Worm (Caenorhabditis elegans): ENCODE results near the gene dct-17.

The dct-17 gene

DNA sequence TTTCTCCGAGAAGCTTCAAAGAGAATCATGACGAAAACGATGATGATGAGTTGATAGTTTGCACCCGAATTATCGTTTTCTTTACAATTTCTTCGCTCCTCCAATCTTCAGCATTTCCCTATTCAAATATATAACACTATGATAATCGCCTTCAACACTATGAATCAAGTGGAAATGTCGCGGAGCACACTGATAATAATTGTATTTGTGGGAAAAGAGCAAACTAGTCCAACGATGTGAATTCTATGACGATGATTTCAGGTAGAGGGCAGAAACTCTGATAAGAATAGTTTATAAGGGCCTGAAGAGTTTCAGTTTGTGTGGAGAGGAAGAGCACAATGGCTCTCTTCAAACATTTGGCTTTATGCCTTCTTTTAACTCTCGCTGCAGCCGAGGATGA, 14.1 kb downstream of the dct-17 start, which contains the start of gene T01D3.6:
Gene T01D3.6 (plus strand): TSS at position 294 of the 400 bp plus-strand sequence.
- TF ChIP-seq tab-1 (GFP tag; IDR thresholded peaks at IDR 0.05) (no peak), ztf-29 (GFP tag; IDR thresholded peaks at IDR 0.05) (no peak), T22C8.4 (GFP tag; IDR thresholded peaks at IDR 0.05) (no peak)

DNA sequence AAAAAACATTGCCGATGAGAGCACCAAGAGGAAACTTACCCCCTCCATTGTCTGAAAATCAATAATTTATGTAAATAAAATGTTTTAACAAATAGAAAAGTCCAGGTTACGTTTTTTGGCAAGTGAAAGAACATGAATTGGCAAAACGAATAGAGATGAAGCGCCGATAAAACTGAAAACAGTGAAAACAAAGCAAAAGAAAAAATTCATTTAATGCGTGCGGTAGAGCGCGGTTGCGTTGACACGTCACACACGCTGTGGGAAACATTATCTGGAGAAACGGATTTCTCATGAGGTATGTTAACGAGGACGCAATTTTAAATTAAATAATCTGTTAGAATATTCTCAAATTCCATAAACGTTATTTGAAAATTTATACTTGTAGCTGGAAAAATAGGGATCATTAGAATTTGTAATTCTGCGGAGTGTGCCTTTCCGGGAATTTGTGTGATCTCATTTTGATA, 15.3 kb downstream of the dct-17 start, which contains the start of gene zipt-9:
Gene zipt-9 (minus strand): TSS at position 51 of the 464 bp plus-strand sequence.
- no peak; the same call in 1 of the 2 replicates for TF ChIP-seq flt-1 (GFP tag; IDR thresholded peaks at IDR 0.05)
- peak; percentile 77; the same call in 1 of the 2 replicates for TF ChIP-seq ztf-23 (GFP tag; IDR thresholded peaks at IDR 0.05)
- TF ChIP-seq klf-2 (GFP tag; conservative IDR thresholded peaks at IDR 0.05), result 0 out of 2 replicates have a peak, but pooled peaks have one; percentile 68
- TF ChIP-seq cog-1 (tag; optimal IDR thresholded peaks at IDR 0.05), result peak; percentile 70
- TF ChIP-seq ztf-29 (GFP tag; IDR thresholded peaks at IDR 0.05), result no peak
- no peak for TF ChIP-seq ref-1 (GFP tag; conservative IDR thresholded peaks at IDR 0.05)
- no peak for TF ChIP-seq tab-1 (GFP tag; IDR thresholded peaks at IDR 0.05)
- TF ChIP-seq T22C8.4 (GFP tag; IDR thresholded peaks at IDR 0.05), result 0 out of 2 replicates have a peak, but pooled peaks have one; percentile 33
- no peak for TF ChIP-seq med-1 (GFP tag; optimal IDR thresholded peaks at IDR 0.05; ENCODE audit: insufficient read depth)

DNA sequence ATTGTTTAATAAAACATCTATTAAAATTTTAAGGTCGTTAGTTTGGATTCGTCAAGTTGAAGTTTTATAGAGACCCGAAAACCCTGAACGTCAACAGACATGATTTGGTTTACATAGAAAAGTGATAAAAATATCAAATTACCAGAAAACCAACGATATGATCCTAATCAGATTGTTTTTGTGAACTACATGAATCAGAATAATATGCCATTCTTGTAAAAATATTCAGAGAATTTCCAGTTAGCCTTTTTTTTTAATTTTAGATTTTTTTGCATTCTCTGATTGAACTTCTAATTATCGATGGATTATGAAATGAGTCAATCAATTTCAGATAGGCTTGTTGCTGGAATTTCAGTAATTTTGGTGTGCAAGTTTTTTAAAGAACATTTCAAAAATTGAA, 19.5 kb downstream of the dct-17 start, which contains the start of gene srx-96:
Gene srx-96 (plus strand): TSS at position 301 of the 400 bp plus-strand sequence.
- TF ChIP-seq ztf-29 (GFP tag; IDR thresholded peaks at IDR 0.05) (no peak), ref-1 (GFP tag; conservative IDR thresholded peaks at IDR 0.05) (no peak), flt-1 (GFP tag; IDR thresholded peaks at IDR 0.05) (no peak), cog-1 (tag; optimal IDR thresholded peaks at IDR 0.05) (no peak), klf-2 (GFP tag; conservative IDR thresholded peaks at IDR 0.05) (no peak), ztf-23 (GFP tag; IDR thresholded peaks at IDR 0.05) (no peak), tab-1 (GFP tag; IDR thresholded peaks at IDR 0.05) (no peak)

DNA sequence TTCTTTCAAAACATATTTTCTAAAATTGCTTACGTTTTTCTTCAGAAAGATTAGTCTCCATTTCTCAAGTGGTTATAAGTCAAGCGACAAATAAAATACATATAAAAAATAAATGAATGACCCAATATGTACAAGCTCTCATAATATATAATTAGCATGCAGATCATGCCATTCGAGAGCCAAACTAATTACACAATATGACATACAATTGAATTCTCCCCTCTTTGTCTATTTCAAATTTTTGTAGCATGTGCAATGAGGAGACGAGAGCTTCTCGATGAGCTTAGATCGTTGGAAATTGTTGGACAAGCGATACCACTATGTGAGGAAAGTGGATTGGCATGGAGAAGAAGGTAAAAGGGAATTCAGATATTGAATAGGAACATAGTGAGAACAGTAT, 23.3 kb downstream of the dct-17 start, which contains the start of gene hlh-34:
Gene hlh-34 (minus strand): TSS at position 101 of the 400 bp plus-strand sequence.
- TF ChIP-seq cog-1 (tag; optimal IDR thresholded peaks at IDR 0.05) (no peak), T22C8.4 (GFP tag; IDR thresholded peaks at IDR 0.05) (no peak), ref-1 (GFP tag; conservative IDR thresholded peaks at IDR 0.05) (no peak), ztf-29 (GFP tag; IDR thresholded peaks at IDR 0.05) (no peak), ztf-23 (GFP tag; IDR thresholded peaks at IDR 0.05) (no peak)

DNA sequence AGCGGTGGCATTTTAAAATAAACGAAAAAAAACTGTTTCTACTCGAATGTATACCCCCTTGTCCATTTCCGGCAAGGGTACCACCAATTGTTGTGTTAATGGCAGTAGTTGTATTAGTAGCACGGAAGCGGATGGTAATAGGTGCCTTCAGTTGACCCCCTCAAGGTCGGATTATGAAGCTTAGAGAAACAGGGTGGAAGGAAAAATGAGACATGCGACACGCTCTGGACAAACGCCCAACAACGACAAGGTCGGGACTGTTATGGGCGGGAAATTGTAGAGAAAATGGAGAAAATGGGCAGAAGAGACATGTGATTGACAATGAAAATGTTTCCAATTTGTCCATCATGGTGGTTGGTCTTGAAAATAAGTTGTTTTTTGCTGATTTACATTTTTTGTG, 26.6 kb downstream of the dct-17 start, which contains the start of gene T01D3.3:
Gene T01D3.3 (plus strand): TSS at position 312 of the 400 bp plus-strand sequence.
- no peak for TF ChIP-seq klf-2 (GFP tag; conservative IDR thresholded peaks at IDR 0.05)
- TF ChIP-seq tab-1 (GFP tag; IDR thresholded peaks at IDR 0.05), result no peak
- no peak for TF ChIP-seq cog-1 (tag; optimal IDR thresholded peaks at IDR 0.05)
- no peak for TF ChIP-seq flt-1 (GFP tag; IDR thresholded peaks at IDR 0.05)
- no peak for TF ChIP-seq ztf-23 (GFP tag; IDR thresholded peaks at IDR 0.05)

DNA sequence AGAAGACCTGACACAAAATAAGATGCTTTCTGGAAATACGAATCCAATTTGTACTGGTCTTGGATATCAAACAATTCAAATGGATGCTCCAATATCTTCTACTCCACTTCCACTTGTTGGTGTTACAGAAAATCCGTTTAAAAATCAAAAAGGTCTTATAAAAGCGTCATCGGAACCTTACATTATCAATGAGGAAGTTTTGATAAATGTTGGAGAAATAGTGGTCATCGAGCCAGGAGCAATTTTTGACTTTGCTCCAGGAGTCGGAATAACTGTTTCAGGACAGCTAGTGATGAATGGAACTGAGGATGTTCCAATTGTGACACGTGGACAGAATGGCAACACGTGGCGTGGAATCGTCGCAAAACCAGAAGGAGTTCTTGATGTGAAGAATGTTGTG, 36.5 kb downstream of the dct-17 start:
- TF ChIP-seq T22C8.4 (GFP tag; IDR thresholded peaks at IDR 0.05), result no peak

ce11 chrV:13690276-13690675, 40.3 kb downstream of the dct-17 start:
- no peak for TF ChIP-seq tab-1 (GFP tag; IDR thresholded peaks at IDR 0.05)
- TF ChIP-seq med-1 (GFP tag; optimal IDR thresholded peaks at IDR 0.05; ENCODE audit: insufficient read depth), result no peak
- no peak for TF ChIP-seq flt-1 (GFP tag; IDR thresholded peaks at IDR 0.05)

ce11 chrV:13689592-13689991, 41.0 kb downstream of the dct-17 start, which contains the start of gene T01D3.1:
T01D3.1 (plus strand) TSS chrV:13689892.
- TF ChIP-seq ztf-29 (GFP tag; IDR thresholded peaks at IDR 0.05), result no peak
- TF ChIP-seq T22C8.4 (GFP tag; IDR thresholded peaks at IDR 0.05), result no peak
- no peak for TF ChIP-seq cog-1 (tag; optimal IDR thresholded peaks at IDR 0.05)
- TF ChIP-seq flt-1 (GFP tag; IDR thresholded peaks at IDR 0.05), result no peak
- no peak for TF ChIP-seq tab-1 (GFP tag; IDR thresholded peaks at IDR 0.05)
- no peak for TF ChIP-seq ztf-23 (GFP tag; IDR thresholded peaks at IDR 0.05)
- TF ChIP-seq med-1 (GFP tag; optimal IDR thresholded peaks at IDR 0.05; ENCODE audit: insufficient read depth), result no peak
- no peak for TF ChIP-seq ref-1 (GFP tag; conservative IDR thresholded peaks at IDR 0.05)
- no peak for TF ChIP-seq klf-2 (GFP tag; conservative IDR thresholded peaks at IDR 0.05)

DNA sequence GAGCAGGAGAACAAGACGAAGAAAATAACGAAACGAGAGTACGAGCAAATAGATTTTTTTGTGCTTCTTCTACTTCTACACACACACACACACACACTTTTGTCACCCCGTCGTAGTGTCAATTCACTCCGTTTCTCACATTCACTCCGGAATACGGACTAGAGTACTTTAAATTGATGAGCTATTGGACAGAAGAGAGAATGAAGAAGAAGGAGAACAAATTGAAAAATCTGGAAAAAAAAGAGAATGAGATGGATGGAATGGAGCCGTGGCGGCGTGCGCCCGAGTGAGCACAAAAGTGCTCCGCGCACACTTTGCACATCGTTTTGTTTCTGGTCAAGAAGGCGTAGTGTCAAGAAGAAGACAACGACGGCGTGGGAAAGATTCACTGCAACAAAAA, 43.1 kb downstream of the dct-17 start:
- no peak for TF ChIP-seq ref-1 (GFP tag; conservative IDR thresholded peaks at IDR 0.05)
- TF ChIP-seq klf-2 (GFP tag; conservative IDR thresholded peaks at IDR 0.05), result no peak
- no peak for TF ChIP-seq cog-1 (tag; optimal IDR thresholded peaks at IDR 0.05)
- no peak for TF ChIP-seq T22C8.4 (GFP tag; IDR thresholded peaks at IDR 0.05)
- TF ChIP-seq flt-1 (GFP tag; IDR thresholded peaks at IDR 0.05), result no peak
- TF ChIP-seq ztf-29 (GFP tag; IDR thresholded peaks at IDR 0.05), result no peak
- TF ChIP-seq tab-1 (GFP tag; IDR thresholded peaks at IDR 0.05), result no peak
- no peak for TF ChIP-seq med-1 (GFP tag; optimal IDR thresholded peaks at IDR 0.05; ENCODE audit: insufficient read depth)
- no peak for TF ChIP-seq ztf-23 (GFP tag; IDR thresholded peaks at IDR 0.05)

DNA sequence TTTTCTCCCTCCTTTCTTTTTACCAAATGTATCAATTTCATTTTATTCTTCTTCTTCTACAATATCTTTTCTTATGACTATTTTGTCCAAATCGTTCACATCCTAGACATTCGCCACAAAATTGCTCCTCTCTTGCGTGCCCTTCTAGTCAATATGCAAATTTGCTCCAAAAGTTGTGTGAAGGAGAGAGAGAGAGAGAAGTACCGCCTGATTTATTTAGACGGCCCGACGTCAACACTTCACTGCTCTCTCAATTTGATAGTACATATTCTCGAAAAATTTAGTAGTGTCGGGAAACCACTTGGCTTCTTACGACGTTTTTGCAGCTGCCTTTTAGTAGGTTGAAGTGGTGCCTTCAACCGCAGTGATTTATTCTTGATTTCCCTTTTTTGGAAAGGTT, 44.1 kb downstream of the dct-17 start:
- TF ChIP-seq T22C8.4 (GFP tag; IDR thresholded peaks at IDR 0.05), result no peak
- no peak for TF ChIP-seq cog-1 (tag; optimal IDR thresholded peaks at IDR 0.05)
- no peak for TF ChIP-seq klf-2 (GFP tag; conservative IDR thresholded peaks at IDR 0.05)
- no peak for TF ChIP-seq med-1 (GFP tag; optimal IDR thresholded peaks at IDR 0.05; ENCODE audit: insufficient read depth)
- no peak for TF ChIP-seq flt-1 (GFP tag; IDR thresholded peaks at IDR 0.05)
- TF ChIP-seq ztf-29 (GFP tag; IDR thresholded peaks at IDR 0.05), result no peak
- TF ChIP-seq tab-1 (GFP tag; IDR thresholded peaks at IDR 0.05), result no peak
- TF ChIP-seq ztf-23 (GFP tag; IDR thresholded peaks at IDR 0.05), result no peak
- no peak for TF ChIP-seq ref-1 (GFP tag; conservative IDR thresholded peaks at IDR 0.05)

ce11 chrV:13681445-13681844, 49.1 kb downstream of the dct-17 start:
- no peak for TF ChIP-seq tab-1 (GFP tag; IDR thresholded peaks at IDR 0.05)
- TF ChIP-seq klf-2 (GFP tag; conservative IDR thresholded peaks at IDR 0.05), result no peak
- no peak for TF ChIP-seq ref-1 (GFP tag; conservative IDR thresholded peaks at IDR 0.05)
- TF ChIP-seq ztf-29 (GFP tag; IDR thresholded peaks at IDR 0.05), result no peak
- TF ChIP-seq T22C8.4 (GFP tag; IDR thresholded peaks at IDR 0.05), result no peak
- no peak for TF ChIP-seq ztf-23 (GFP tag; IDR thresholded peaks at IDR 0.05)
- TF ChIP-seq med-1 (GFP tag; optimal IDR thresholded peaks at IDR 0.05; ENCODE audit: insufficient read depth), result no peak
- no peak for TF ChIP-seq flt-1 (GFP tag; IDR thresholded peaks at IDR 0.05)
- TF ChIP-seq cog-1 (tag; optimal IDR thresholded peaks at IDR 0.05), result no peak
